Worm (Caenorhabditis elegans) whole organism, early embryonic: ENCODE results near the gene cogc-8.
A peak's percentile ranks its signal among the peaks of the same experiment; 100 is the strongest.

Experiments used
- B0310.2 ChIP-seq: sonication (generic microtip); optimal IDR thresholded peaks from 2 replicates; lab custom pipeline; 2016; ENCODE audit warnings: mild to moderate bottlenecking, missing genetic modification characterization, missing compliant biosample characterization
- F13C5.2 ChIP-seq: sonication (generic microtip); optimal IDR thresholded peaks from 2 replicates; lab custom pipeline; 2017; ENCODE audit warnings: mild to moderate bottlenecking, missing genetic modification characterization, inconsistent platforms, missing compliant biosample characterization
- aly-1 ChIP-seq: sonication (generic microtip); optimal IDR thresholded peaks from 2 replicates; lab custom pipeline; 2016; ENCODE audit warnings: missing genetic modification characterization, missing compliant biosample characterization
- ama-1 ChIP-seq: fragments of 150-350 bp; optimal IDR thresholded peaks from 2 replicates; lab custom pipeline; 2014
- ceh-13 ChIP-seq: fragments of 200-800 bp; sonication (Bioruptor generic); optimal IDR thresholded peaks from 2 replicates; lab custom pipeline; 2018; ENCODE audit warnings: mild to moderate bottlenecking, missing genetic modification characterization, missing compliant biosample characterization
- ceh-36 ChIP-seq: sonication (generic microtip); optimal IDR thresholded peaks from 2 replicates; lab custom pipeline; 2016; ENCODE audit warnings: missing genetic modification characterization, inconsistent platforms, missing compliant biosample characterization
- ets-7 ChIP-seq: sonication (generic microtip); optimal IDR thresholded peaks from 2 replicates; lab custom pipeline; 2016; ENCODE audit warnings: missing genotype, missing genetic modification characterization, missing compliant biosample characterization
- flt-1 ChIP-seq: fragments of 200-800 bp; sonication (Bioruptor generic); IDR thresholded peaks from 2 replicates; pipeline ENCODE4 v1.3.6; 2022; ENCODE audit warnings: missing genetic modification characterization, missing compliant biosample characterization
- hmbx-1 ChIP-seq: sonication (generic microtip); optimal IDR thresholded peaks from 2 replicates; lab custom pipeline; 2016; ENCODE audit warnings: mild to moderate bottlenecking, missing genetic modification characterization, missing compliant biosample characterization
- hmg-4 ChIP-seq: fragments of 200-800 bp; sonication (Bioruptor generic); optimal IDR thresholded peaks from 2 replicates; lab custom pipeline; 2018; ENCODE audit warnings: mild to moderate bottlenecking, missing genetic modification characterization, missing compliant biosample characterization
- hnd-1 ChIP-seq: sonication (generic microtip); optimal IDR thresholded peaks from 2 replicates; lab custom pipeline; 2016; ENCODE audit warnings: missing genetic modification characterization, missing compliant biosample characterization
- pes-1 ChIP-seq: fragments of 200-800 bp; sonication (Bioruptor generic); IDR thresholded peaks from 2 replicates; pipeline ENCODE4 v1.3.6; 2022; ENCODE audit warnings: missing genetic modification reagents, missing genetic modification characterization, missing compliant biosample characterization
- scrt-1 ChIP-seq: fragments of 200-800 bp; sonication (Bioruptor generic); IDR thresholded peaks from 2 replicates; pipeline ENCODE4 v1.3.6; 2022; ENCODE audit warnings: missing genetic modification characterization, missing compliant biosample characterization
- sea-1 ChIP-seq: fragments of 200-800 bp; sonication (Bioruptor generic); conservative IDR thresholded peaks from 2 replicates; pipeline ENCODE4 v1.3.6; 2022; ENCODE audit warnings: missing genetic modification characterization, missing compliant biosample characterization
- tbx-11 ChIP-seq: fragments of 200-800 bp; sonication (Bioruptor generic); IDR thresholded peaks from 2 replicates; pipeline ENCODE4 v1.3.6; 2022; ENCODE audit warnings: missing genetic modification characterization, missing compliant biosample characterization
- tbx-37 ChIP-seq: fragments of 200-800 bp; sonication (Bioruptor generic); conservative IDR thresholded peaks from 2 replicates; pipeline ENCODE4 v1.3.6; 2022; ENCODE audit warnings: missing genetic modification reagents, missing genetic modification characterization, missing compliant biosample characterization
- tra-4 ChIP-seq: sonication (generic microtip); optimal IDR thresholded peaks from 2 replicates; lab custom pipeline; 2017; ENCODE audit warnings: missing genetic modification characterization, missing compliant biosample characterization

cogc-8 gene

ce11 chrIV:218252-218651 is 22.0 kb upstream of the cogc-8 start, which contains the start of gene prdx-6:
Gene prdx-6, plus strand, starts transcription at chrIV:218552.
- no peak for TF ChIP-seq hmg-4 (GFP tag; lab: Kevin White, UChicago)
- TF ChIP-seq tbx-11 (GFP tag; lab: Robert Waterston, UW), result no peak
- TF ChIP-seq ceh-13, result no peak
- TF ChIP-seq flt-1 (GFP tag; lab: Robert Waterston, UW), result no peak
- TF ChIP-seq pes-1 (GFP tag; lab: Robert Waterston, UW), result no peak
- TF ChIP-seq F13C5.2 (tag; lab: Kevin White, UChicago), result no peak
- no peak for TF ChIP-seq tbx-37 (GFP tag; lab: Robert Waterston, UW)
- TF ChIP-seq ets-7 (tag; lab: Kevin White, UChicago), result no peak

ce11 chrIV:231673-232072 is 8.6 kb upstream of the cogc-8 start, which contains the start of gene gtf-2H1:
Gene gtf-2H1, minus strand, starts transcription at chrIV:231773.
- TF ChIP-seq ceh-36 (tag; lab: Kevin White, UChicago) (no peak), scrt-1 (GFP tag; lab: Robert Waterston, UW) (no peak)

DNA sequence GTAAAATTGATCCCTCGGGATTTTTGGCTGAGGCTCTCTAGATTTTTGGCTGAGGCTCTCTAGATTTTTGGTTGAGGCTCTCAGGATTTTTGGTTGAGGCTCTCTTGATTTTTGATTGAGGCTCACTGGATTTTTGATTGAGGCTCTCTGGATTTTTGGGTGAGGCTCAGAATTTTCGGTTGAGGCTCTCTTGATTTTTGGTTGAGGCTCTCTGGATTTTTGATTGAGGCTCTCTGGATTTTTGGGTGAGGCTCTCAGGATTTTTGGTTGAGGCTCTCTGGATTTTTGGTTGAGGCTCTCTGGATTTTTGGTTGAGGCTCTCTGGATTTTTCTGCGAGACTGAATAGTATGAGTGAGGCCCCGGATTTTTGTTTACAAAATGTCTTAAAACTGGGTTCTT is 4.1 kb upstream of the cogc-8 start:
- no peak for TF ChIP-seq tbx-37 (GFP tag; lab: Robert Waterston, UW)
- TF ChIP-seq hnd-1 (tag; lab: Kevin White, UChicago), result no peak
- no peak for TF ChIP-seq flt-1 (GFP tag; lab: Robert Waterston, UW)
- TF ChIP-seq sea-1, result no peak
- TF ChIP-seq scrt-1 (GFP tag; lab: Robert Waterston, UW), result no peak

DNA sequence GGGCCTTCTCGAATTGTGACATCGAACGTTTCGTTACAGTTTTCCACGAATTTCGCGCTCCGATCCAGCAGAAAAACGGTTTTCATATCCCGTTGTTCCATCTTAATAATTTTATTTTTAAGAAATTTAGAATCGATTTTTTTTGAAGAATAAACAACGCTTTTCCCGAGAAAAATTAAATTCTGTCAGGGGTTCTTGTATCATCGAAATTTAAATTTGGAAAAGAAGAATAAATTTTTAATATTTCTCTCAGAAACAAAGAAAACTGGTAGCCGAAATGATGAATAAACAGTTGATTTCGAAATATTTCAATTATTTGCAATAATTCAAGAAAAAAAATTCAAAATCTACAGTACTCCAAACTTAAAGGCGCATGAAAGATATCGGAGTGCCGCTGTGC is 2.9 kb upstream of the cogc-8 start, which contains the start of gene ints-13:
ints-13 (minus strand) TSS at position 101 of the 400 bp plus-strand sequence.
- TF ChIP-seq hnd-1 (tag; lab: Kevin White, UChicago), result no peak
- TF ChIP-seq scrt-1 (GFP tag; lab: Robert Waterston, UW), result no peak
- no peak for TF ChIP-seq B0310.2
- TF ChIP-seq ama-1 (lab: Kevin White, UChicago), result peak; percentile 20
- TF ChIP-seq F13C5.2 (tag; lab: Kevin White, UChicago), result no peak
- no peak for TF ChIP-seq hmg-4 (GFP tag; lab: Kevin White, UChicago)
- TF ChIP-seq pes-1 (GFP tag; lab: Robert Waterston, UW), result no peak

DNA sequence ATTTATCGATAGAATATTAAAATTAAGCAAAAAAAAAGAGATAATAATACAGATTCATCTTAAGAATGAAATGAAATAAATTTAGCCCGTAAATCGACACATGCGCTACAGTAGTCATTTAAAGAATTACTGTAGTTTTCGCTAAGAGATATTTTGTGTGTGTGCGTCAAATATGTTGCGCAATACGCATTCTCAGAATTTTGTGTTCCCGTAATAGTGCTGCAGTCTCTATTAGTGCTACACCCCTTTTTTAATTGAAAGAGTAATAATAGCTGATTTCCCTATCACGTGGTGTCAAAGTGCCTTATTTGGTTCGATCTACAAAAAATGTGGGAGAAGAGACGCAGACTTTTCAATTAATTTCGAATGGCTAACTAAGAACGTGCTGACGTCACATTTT is 4.0 kb downstream of the cogc-8 start:
- no peak for TF ChIP-seq F13C5.2 (tag; lab: Kevin White, UChicago)
- no peak for TF ChIP-seq hmbx-1 (tag; lab: Kevin White, UChicago)
- no peak for TF ChIP-seq pes-1 (GFP tag; lab: Robert Waterston, UW)
- no peak for TF ChIP-seq tra-4
- TF ChIP-seq ama-1 (lab: Kevin White, UChicago), result no peak
- TF ChIP-seq tbx-11 (GFP tag; lab: Robert Waterston, UW), result no peak
- no peak for TF ChIP-seq ceh-13
- no peak for TF ChIP-seq ceh-36 (tag; lab: Kevin White, UChicago)
- no peak for TF ChIP-seq B0310.2
- no peak for TF ChIP-seq tbx-37 (GFP tag; lab: Robert Waterston, UW)
- TF ChIP-seq ets-7 (tag; lab: Kevin White, UChicago), result no peak

- TF ChIP-seq scrt-1 (GFP tag; lab: Robert Waterston, UW) (no peak), hnd-1 (tag; lab: Kevin White, UChicago) (no peak), hmbx-1 (tag; lab: Kevin White, UChicago) (no peak), tbx-37 (GFP tag; lab: Robert Waterston, UW) (no peak), ama-1 (lab: Kevin White, UChicago) (no peak), ceh-36 (tag; lab: Kevin White, UChicago) (no peak), sea-1 (no peak), ets-7 (tag; lab: Kevin White, UChicago) (no peak), hmg-4 (GFP tag; lab: Kevin White, UChicago) (no peak), B0310.2 (no peak), ceh-13 (no peak)
These were observed 4.6 kb downstream of the cogc-8 start, which contains the start of gene aass-1 for ce11 chrIV:244843-245242. Gene aass-1, plus strand, starts transcription at chrIV:245143.

ce11 chrIV:247494-247893 is 7.2 kb downstream of the cogc-8 start:
- TF ChIP-seq ceh-13 (no peak), tra-4 (no peak), flt-1 (GFP tag; lab: Robert Waterston, UW) (no peak), ama-1 (lab: Kevin White, UChicago) (no peak), sea-1 (no peak), scrt-1 (GFP tag; lab: Robert Waterston, UW) (no peak), F13C5.2 (tag; lab: Kevin White, UChicago) (no peak), tbx-37 (GFP tag; lab: Robert Waterston, UW) (no peak), hnd-1 (tag; lab: Kevin White, UChicago) (no peak), aly-1 (tag; lab: Kevin White, UChicago) (no peak), tbx-11 (GFP tag; lab: Robert Waterston, UW) (no peak), pes-1 (GFP tag; lab: Robert Waterston, UW) (no peak), ets-7 (tag; lab: Kevin White, UChicago) (no peak), hmg-4 (GFP tag; lab: Kevin White, UChicago) (no peak), ceh-36 (tag; lab: Kevin White, UChicago) (no peak), B0310.2 (no peak)

DNA sequence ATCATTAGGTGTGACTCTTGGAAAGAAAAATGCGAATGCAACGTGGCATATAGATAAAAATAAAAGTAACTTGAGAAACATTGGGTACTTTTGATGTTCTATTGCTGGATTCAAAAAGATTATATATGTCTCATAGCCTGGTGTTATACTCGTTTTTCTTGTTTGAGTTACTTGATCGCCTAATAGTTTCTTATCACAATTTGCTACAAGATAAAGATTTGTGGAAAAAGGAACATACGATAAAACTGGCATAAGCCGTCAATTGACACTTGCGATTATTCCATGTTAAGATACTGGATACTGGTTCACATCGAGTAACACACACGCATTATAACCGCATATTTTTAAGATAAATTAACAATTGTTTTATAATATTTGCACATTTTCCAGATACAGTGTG is 12.2 kb downstream of the cogc-8 start, which contains the start of gene grl-19:
grl-19 (minus strand) TSS at position 101 of the 400 bp plus-strand sequence.
- TF ChIP-seq scrt-1 (GFP tag; lab: Robert Waterston, UW), result no peak
- TF ChIP-seq B0310.2, result no peak
- no peak for TF ChIP-seq hmg-4 (GFP tag; lab: Kevin White, UChicago)
- TF ChIP-seq ets-7 (tag; lab: Kevin White, UChicago), result no peak
- TF ChIP-seq tra-4, result no peak
